Worm (Caenorhabditis elegans) whole organism, L3 larva: ENCODE results near the gene ZC116.5.

Experiments
- R02D3.7 ChIP-seq: fragments of 150-350 bp; optimal IDR thresholded peaks from 2 replicates; lab custom pipeline; 2014; ENCODE audit warnings: missing biosample characterization, missing genetic modification characterization
- ZK546.5 ChIP-seq: sonication (generic microtip); optimal IDR thresholded peaks from 2 replicates; lab custom pipeline; 2017; ENCODE audit warnings: missing biosample characterization, missing genetic modification characterization
- aly-2 ChIP-seq: fragments of 150-350 bp; optimal IDR thresholded peaks from 2 replicates; lab custom pipeline; 2014; ENCODE audit warnings: missing biosample characterization, missing genetic modification characterization
- ama-1 ChIP-seq: fragments of 150-350 bp; optimal IDR thresholded peaks from 2 replicates; lab custom pipeline; 2018
- ceh-28 ChIP-seq: fragments of 150-350 bp; optimal IDR thresholded peaks from 2 replicates; lab custom pipeline; 2014; ENCODE audit warnings: missing biosample characterization, missing genetic modification reagents, missing genetic modification characterization
- ceh-82 ChIP-seq: fragments of 150-350 bp; optimal IDR thresholded peaks from 2 replicates; lab custom pipeline; 2014; ENCODE audit warnings: missing biosample characterization, missing genetic modification characterization
- daf-12 ChIP-seq: fragments of 150-350 bp; optimal IDR thresholded peaks from 2 replicates; lab custom pipeline; 2014; ENCODE audit warnings: missing biosample characterization, missing genetic modification reagents, missing genetic modification characterization
- egl-27 ChIP-seq: sonication (generic microtip); optimal IDR thresholded peaks from 4 replicates; lab custom pipeline; 2017; ENCODE audit warnings: missing biosample characterization, missing genetic modification reagents, missing genetic modification characterization
- egl-5 ChIP-seq: fragments of 150-350 bp; optimal IDR thresholded peaks from 2 replicates; lab custom pipeline; 2017; ENCODE audit warnings: missing biosample characterization, missing genetic modification reagents, missing genetic modification characterization, inconsistent platforms
- fkh-10 ChIP-seq: sonication (generic microtip); optimal IDR thresholded peaks from 2 replicates; lab custom pipeline; 2017; ENCODE audit warnings: missing biosample characterization, missing genetic modification reagents, missing genetic modification characterization
- fkh-2 ChIP-seq: fragments of 150-350 bp; optimal IDR thresholded peaks from 2 replicates; lab custom pipeline; 2014; ENCODE audit warnings: missing biosample characterization, missing genetic modification reagents, missing genetic modification characterization
- fos-1 ChIP-seq: fragments of 150-350 bp; optimal IDR thresholded peaks from 2 replicates; lab custom pipeline; 2014; ENCODE audit warnings: missing biosample characterization, missing genetic modification characterization
- hmg-11 ChIP-seq: sonication (generic microtip); optimal IDR thresholded peaks from 2 replicates; lab custom pipeline; 2016; ENCODE audit warnings: missing genetic modification characterization, missing compliant biosample characterization
- jun-1 ChIP-seq: fragments of 150-350 bp; optimal IDR thresholded peaks from 2 replicates; lab custom pipeline; 2014; ENCODE audit warnings: missing biosample characterization, missing genetic modification reagents, missing genetic modification characterization
- lin-15B ChIP-seq: fragments of 150-350 bp; optimal IDR thresholded peaks from 2 replicates; lab custom pipeline; 2014; ENCODE audit warnings: missing biosample characterization, missing genetic modification characterization
- lin-39 ChIP-seq: fragments of 150-350 bp; optimal IDR thresholded peaks from 2 replicates; lab custom pipeline; 2018; ENCODE audit warnings: missing biosample characterization, missing genetic modification reagents, missing genetic modification characterization
- lsy-12 ChIP-seq: sonication (generic microtip); optimal IDR thresholded peaks from 2 replicates; lab custom pipeline; 2016; ENCODE audit warnings: mild to moderate bottlenecking, missing genetic modification characterization, missing compliant biosample characterization
- mml-1 ChIP-seq: fragments of 150-350 bp; sonication (generic microtip); optimal IDR thresholded peaks from 3 replicates; lab custom pipeline; 2014; ENCODE audit warnings: missing biosample characterization, missing genetic modification characterization
- nfya-1 ChIP-seq: sonication (generic microtip); optimal IDR thresholded peaks from 2 replicates; lab custom pipeline; 2017; ENCODE audit warnings: missing genetic modification characterization, mild to moderate bottlenecking, missing compliant biosample characterization, antibody characterized with exemption, moderate library complexity; ENCODE audit not compliant: insufficient read depth
- nhr-23 ChIP-seq: fragments of 150-350 bp; optimal IDR thresholded peaks from 2 replicates; lab custom pipeline; 2014; ENCODE audit warnings: missing biosample characterization, missing genetic modification reagents, missing genetic modification characterization
- nhr-25 ChIP-seq: sonication (generic microtip); optimal IDR thresholded peaks from 2 replicates; lab custom pipeline; 2017; ENCODE audit warnings: missing biosample characterization, missing genetic modification characterization
- nhr-43 ChIP-seq: sonication (generic microtip); optimal IDR thresholded peaks from 2 replicates; lab custom pipeline; 2016; ENCODE audit warnings: mild to moderate bottlenecking, missing genetic modification characterization, missing compliant biosample characterization; ENCODE audit not compliant: poor library complexity, severe bottlenecking
- nhr-67 ChIP-seq: fragments of 150-350 bp; optimal IDR thresholded peaks from 2 replicates; lab custom pipeline; 2014; ENCODE audit warnings: missing biosample characterization, missing genetic modification characterization
- nhr-76 ChIP-seq: fragments of 150-350 bp; sonication (generic microtip); optimal IDR thresholded peaks from 5 replicates; lab custom pipeline; 2014; ENCODE audit warnings: missing biosample characterization, missing genetic modification characterization
- pha-4 ChIP-seq: fragments of 150-350 bp; optimal IDR thresholded peaks from 2 replicates; lab custom pipeline; 2014; ENCODE audit warnings: missing biosample characterization, missing genetic modification reagents, missing genetic modification characterization
- sea-2 ChIP-seq: fragments of 150-350 bp; sonication (generic microtip); optimal IDR thresholded peaks from 4 replicates; lab custom pipeline; 2014; ENCODE audit warnings: missing biosample characterization, missing genetic modification reagents, missing genetic modification characterization
- skn-1 ChIP-seq: fragments of 150-350 bp; optimal IDR thresholded peaks from 2 replicates; lab custom pipeline; 2014; ENCODE audit warnings: missing biosample characterization, missing genetic modification characterization
- snpc-4 ChIP-seq: fragments of 150-350 bp; optimal IDR thresholded peaks from 2 replicates; lab custom pipeline; 2014; ENCODE audit warnings: missing biosample characterization, missing genetic modification characterization
- unc-39 ChIP-seq: sonication (generic microtip); optimal IDR thresholded peaks from 4 replicates; lab custom pipeline; 2017; ENCODE audit warnings: missing biosample characterization, missing genetic modification characterization
- ztf-4 ChIP-seq: fragments of 150-350 bp; optimal IDR thresholded peaks from 2 replicates; lab custom pipeline; 2014; ENCODE audit warnings: missing biosample characterization, missing genetic modification characterization

ZC116.5 gene

DNA sequence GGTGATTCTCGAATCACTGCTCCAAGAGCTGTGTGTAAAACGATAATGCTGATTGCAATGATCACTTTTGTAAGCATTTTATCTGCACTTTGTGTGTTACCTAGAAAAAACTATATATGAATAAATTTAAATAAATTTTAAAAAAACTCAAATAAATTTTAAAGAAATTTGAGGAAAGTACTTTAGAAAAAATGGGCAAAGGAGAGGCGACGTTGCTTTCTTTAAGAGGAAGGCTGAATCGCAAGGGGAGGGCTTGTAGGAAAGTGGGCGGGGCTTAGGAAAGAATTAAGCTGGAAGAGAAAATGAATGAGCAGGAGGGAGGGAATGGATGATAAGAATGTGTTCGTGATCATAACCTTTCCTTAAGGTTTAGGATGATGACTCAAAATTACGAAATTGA, 40.9 kb downstream of the ZC116.5 start, which contains the start of gene E02A10.4:
Gene E02A10.4, minus strand, starts transcription at position 101 of the 400 bp plus-strand sequence.
- no peak for TF ChIP-seq lin-39 (tag; lab: Kevin White, UChicago)
- TF ChIP-seq sea-2 = no peak
- no peak for TF ChIP-seq fos-1 (tag; lab: Kevin White, UChicago)
- TF ChIP-seq nhr-25 = no peak
- TF ChIP-seq ZK546.5 = no peak
- no peak for TF ChIP-seq egl-27
- TF ChIP-seq daf-12 (tag; lab: Kevin White, UChicago) = no peak
- TF ChIP-seq mml-1 (tag; lab: Kevin White, UChicago) = no peak

ce11 chrV:12567312-12567711, 41.4 kb downstream of the ZC116.5 start:
- TF ChIP-seq mml-1 (tag; lab: Kevin White, UChicago) (no peak), jun-1 (tag; lab: Kevin White, UChicago) (no peak), ceh-82 (tag; lab: Kevin White, UChicago) (no peak), ztf-4 (tag; lab: Kevin White, UChicago) (no peak), pha-4 (tag; lab: Kevin White, UChicago) (no peak), lsy-12 (tag; lab: Kevin White, UChicago) (no peak), fkh-10 (GFP tag; lab: Kevin White, UChicago) (no peak), nhr-23 (no peak), ama-1 (lab: Kevin White, UChicago) (no peak), fkh-2 (no peak)

DNA sequence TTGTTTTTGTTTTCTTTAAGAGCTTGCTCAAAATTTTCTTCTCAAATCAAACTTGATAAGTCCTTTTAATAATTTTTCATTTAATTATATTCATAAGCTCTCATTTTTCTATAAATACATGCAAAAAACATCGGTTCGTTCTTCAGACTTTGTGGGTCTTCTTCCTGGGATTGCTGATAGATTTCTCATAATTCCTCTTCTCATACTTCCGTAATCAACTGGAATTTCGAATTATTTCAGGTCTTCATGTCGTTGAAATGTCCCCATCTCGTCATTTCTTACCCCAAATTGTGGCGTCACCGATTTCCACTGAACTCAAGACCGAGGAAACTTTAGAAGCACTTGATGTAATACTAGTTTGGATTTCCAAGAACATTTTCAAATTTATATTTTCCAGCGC, 43.9 kb downstream of the ZC116.5 start:
- no peak for TF ChIP-seq nfya-1 (tag; lab: Kevin White, UChicago)
- no peak for TF ChIP-seq jun-1 (tag; lab: Kevin White, UChicago)
- TF ChIP-seq egl-5 (tag; lab: Kevin White, UChicago) = no peak
- no peak for TF ChIP-seq ceh-28 (tag; lab: Kevin White, UChicago)
- TF ChIP-seq daf-12 (tag; lab: Kevin White, UChicago) = no peak
- TF ChIP-seq pha-4 (tag; lab: Kevin White, UChicago) = no peak
- no peak for TF ChIP-seq nhr-76 (tag; lab: Kevin White, UChicago)

ce11 chrV:12563187-12563586, 45.6 kb downstream of the ZC116.5 start, which contains the start of gene mrps-5:
Gene mrps-5 (plus strand): TSS chrV:12563487.
- TF ChIP-seq sea-2 = no peak
- TF ChIP-seq lsy-12 (tag; lab: Kevin White, UChicago) = no peak
- no peak for TF ChIP-seq ceh-28 (tag; lab: Kevin White, UChicago)
- TF ChIP-seq skn-1 (tag; lab: Kevin White, UChicago) = no peak
- no peak for TF ChIP-seq hmg-11 (tag; lab: Kevin White, UChicago)
- no peak for TF ChIP-seq aly-2 (tag; lab: Kevin White, UChicago)
- no peak for TF ChIP-seq egl-5 (tag; lab: Kevin White, UChicago)
- TF ChIP-seq nhr-43 = no peak
- TF ChIP-seq snpc-4 (tag; lab: Kevin White, UChicago) = no peak
- TF ChIP-seq ztf-4 (tag; lab: Kevin White, UChicago) = no peak
- TF ChIP-seq unc-39 (tag; lab: Kevin White, UChicago) = no peak

ce11 chrV:12560328-12560782, 48.4 kb downstream of the ZC116.5 start, which contains the start of gene sel-1:
Gene sel-1 (plus strand): TSS chrV:12560732.
- TF ChIP-seq hmg-11 (tag; lab: Kevin White, UChicago) (peak; percentile 1), nhr-23 (no peak), R02D3.7 (tag; lab: Kevin White, UChicago) (peak; percentile 59), lin-15B (tag; lab: Kevin White, UChicago) (peak; percentile 4), egl-27 (no peak), skn-1 (tag; lab: Kevin White, UChicago) (no peak), jun-1 (tag; lab: Kevin White, UChicago) (no peak), ztf-4 (tag; lab: Kevin White, UChicago) (no peak), mml-1 (tag; lab: Kevin White, UChicago) (no peak), nhr-67 (no peak)
